Worm (Caenorhabditis elegans): ENCODE data around the gene F59D6.1.

DNA sequence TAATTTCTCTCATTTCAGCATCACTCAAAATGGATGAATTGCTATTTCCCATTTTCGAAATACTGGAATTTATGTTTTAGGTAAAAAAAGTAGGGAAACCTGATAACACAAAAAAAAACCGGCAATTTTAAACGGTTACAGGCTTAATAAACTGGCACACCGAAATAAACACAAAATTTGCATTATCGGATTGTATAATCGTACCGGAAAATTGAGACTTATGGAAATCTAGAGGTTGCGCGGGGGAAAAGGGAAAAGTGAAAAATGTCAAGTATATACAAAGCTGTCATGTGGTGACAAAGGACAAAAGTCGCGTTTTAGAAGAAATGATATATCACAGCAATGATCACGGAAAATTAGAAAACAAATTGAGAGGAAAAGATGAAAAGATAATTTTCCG is 5.7 kb upstream of the F59D6.1 start, which contains the start of gene chpf-2:
- TF ChIP-seq ztf-23 (GFP tag; IDR thresholded peaks at IDR 0.05) = no peak
- no peak for TF ChIP-seq med-1 (GFP tag; optimal IDR thresholded peaks at IDR 0.05; ENCODE audit: insufficient read depth)
- TF ChIP-seq ztf-29 (GFP tag; IDR thresholded peaks at IDR 0.05) = no peak
- no peak for TF ChIP-seq ref-1 (GFP tag; conservative IDR thresholded peaks at IDR 0.05)
- TF ChIP-seq tab-1 (GFP tag; IDR thresholded peaks at IDR 0.05) = no peak
